Fruit fly (Drosophila melanogaster) whole organism, prepupa: ENCODE data around the gene CG9400.
"Not testable (repeated sequence)": the region's sequence is repeated elsewhere in the genome, so short reads cannot be mapped to it uniquely, and the experiment has no call there.

Experiments
- Blimp-1 ChIP-seq: fragments of 200-800 bp; sonication (Bioruptor generic); optimal IDR thresholded peaks from 3 replicates; lab custom pipeline; 2017; ENCODE audit warnings: missing biosample characterization, missing genetic modification characterization, mild to moderate bottlenecking, moderate library complexity, missing genetic modification reagents
- CG10631 ChIP-seq: fragments of 200-800 bp; sonication (Bioruptor generic); optimal IDR thresholded peaks from 2 replicates; lab custom pipeline; 2016; ENCODE audit warnings: missing biosample characterization, missing genetic modification characterization
- CG11762 ChIP-seq: fragments of 200-800 bp; sonication (Bioruptor generic); optimal IDR thresholded peaks from 3 replicates; lab custom pipeline; 2016; ENCODE audit warnings: missing biosample characterization, missing genetic modification characterization; ENCODE audit not compliant: insufficient read depth
- CG11902 ChIP-seq: fragments of 200-800 bp; sonication (Bioruptor generic); optimal IDR thresholded peaks from 3 replicates; lab custom pipeline; 2016; ENCODE audit warnings: missing biosample characterization, missing genetic modification characterization
- CG1621 ChIP-seq: fragments of 200-800 bp; sonication (Bioruptor generic); optimal IDR thresholded peaks from 3 replicates; lab custom pipeline; 2018; ENCODE audit warnings: missing biosample characterization, mild to moderate bottlenecking, missing genetic modification characterization
- CG16779 ChIP-seq: fragments of 200-800 bp; sonication (Bioruptor generic); optimal IDR thresholded peaks from 3 replicates; lab custom pipeline; 2017; ENCODE audit warnings: missing biosample characterization, mild to moderate bottlenecking, missing genetic modification characterization
- CG3032 ChIP-seq: fragments of 200-800 bp; optimal IDR thresholded peaks from 2 replicates; lab custom pipeline; 2019; ENCODE audit warnings: missing biosample characterization, mild to moderate bottlenecking, missing genetic modification characterization, moderate library complexity
- CG32006 ChIP-seq: fragments of 200-800 bp; sonication (Bioruptor generic); optimal IDR thresholded peaks from 3 replicates; lab custom pipeline; 2017; ENCODE audit warnings: missing biosample characterization, mild to moderate bottlenecking, missing genetic modification characterization
- CG6163 ChIP-seq: fragments of 200-800 bp; sonication (Bioruptor generic); IDR thresholded peaks from 3 replicates; pipeline ENCODE4 v1.3.6; 2022; ENCODE audit warnings: missing biosample characterization, missing genetic modification characterization
- CG6276 ChIP-seq: fragments of 200-800 bp; sonication (Bioruptor generic); optimal IDR thresholded peaks from 2 replicates; lab custom pipeline; 2017; ENCODE audit warnings: missing biosample characterization, mild to moderate bottlenecking, missing genetic modification characterization
- CG6792 ChIP-seq: fragments of 200-800 bp; sonication (Bioruptor generic); optimal IDR thresholded peaks from 3 replicates; lab custom pipeline; 2016; ENCODE audit warnings: missing biosample characterization, missing genetic modification characterization
- CG6808 ChIP-seq: fragments of 200-800 bp; sonication (Bioruptor generic); optimal IDR thresholded peaks from 3 replicates; lab custom pipeline; 2017; ENCODE audit warnings: missing biosample characterization, missing genetic modification characterization, mild to moderate bottlenecking, moderate library complexity, missing genetic modification reagents
- CG7368 ChIP-seq: fragments of 200-800 bp; sonication (Bioruptor generic); optimal IDR thresholded peaks from 3 replicates; lab custom pipeline; 2016; ENCODE audit warnings: missing biosample characterization, missing genetic modification characterization
- CG8119 ChIP-seq: fragments of 200-800 bp; sonication (Bioruptor generic); IDR thresholded peaks from 3 replicates; pipeline ENCODE4 v1.3.6; 2022; ENCODE audit warnings: missing biosample characterization, missing genetic modification characterization
- Eip78C ChIP-seq: fragments of 200-800 bp; sonication (Bioruptor generic); peaks from one replicate; lab custom pipeline; 2016; ENCODE audit warnings: missing biosample characterization, missing genetic modification characterization
- Ets21C ChIP-seq: fragments of 200-800 bp; sonication (Bioruptor generic); optimal IDR thresholded peaks from 3 replicates; lab custom pipeline; 2016; ENCODE audit warnings: missing biosample characterization, missing genetic modification characterization
- Ets96B ChIP-seq: fragments of 200-800 bp; optimal IDR thresholded peaks from 2 replicates; lab custom pipeline; 2019; ENCODE audit warnings: missing biosample characterization, mild to moderate bottlenecking, missing genetic modification characterization, moderate library complexity
- Hr38 ChIP-seq: sonication (Bioruptor generic); optimal IDR thresholded peaks from 2 replicates; lab custom pipeline; 2016; ENCODE audit warnings: missing biosample characterization, missing genetic modification characterization
- Hr4 ChIP-seq: fragments of 200-800 bp; sonication (Bioruptor generic); optimal IDR thresholded peaks from 3 replicates; lab custom pipeline; 2016; ENCODE audit warnings: missing biosample characterization, missing genetic modification characterization
- Lpt ChIP-seq: fragments of 200-800 bp; sonication (Bioruptor generic); optimal IDR thresholded peaks from 3 replicates; lab custom pipeline; 2016; ENCODE audit warnings: missing biosample characterization, missing genetic modification characterization
- OdsH ChIP-seq: fragments of 200-800 bp; sonication (Bioruptor generic); optimal IDR thresholded peaks from 3 replicates; lab custom pipeline; 2016; ENCODE audit warnings: missing biosample characterization, missing genetic modification characterization
- Smox ChIP-seq: fragments of 200-800 bp; sonication (Bioruptor generic); optimal IDR thresholded peaks from 3 replicates; lab custom pipeline; 2016; ENCODE audit warnings: missing biosample characterization, missing genetic modification characterization
- Sox102F ChIP-seq: fragments of 200-800 bp; sonication (Bioruptor generic); optimal IDR thresholded peaks from 2 replicates; lab custom pipeline; 2016; ENCODE audit warnings: missing biosample characterization, mild to moderate bottlenecking, missing genetic modification characterization
- acj6 ChIP-seq: fragments of 200-800 bp; sonication (Bioruptor generic); optimal IDR thresholded peaks from 3 replicates; lab custom pipeline; 2016; ENCODE audit warnings: missing biosample characterization, missing genetic modification characterization
- dsx ChIP-seq: fragments of 200-800 bp; optimal IDR thresholded peaks from 3 replicates; lab custom pipeline; 2019; ENCODE audit warnings: missing biosample characterization, mild to moderate bottlenecking, missing genetic modification characterization, moderate library complexity; ENCODE audit not compliant: poor library complexity, severe bottlenecking
- eg ChIP-seq: fragments of 200-800 bp; sonication (Bioruptor generic); IDR thresholded peaks from 3 replicates; pipeline ENCODE4 v1.3.6; 2022; ENCODE audit warnings: missing biosample characterization, missing genetic modification characterization
- salr ChIP-seq, 2 experiments: fragments of 200-800 bp; sonication (Bioruptor generic); optimal IDR thresholded peaks; 3 replicates each; lab custom pipeline; 2016 to 2018; ENCODE audit warnings: missing biosample characterization in 2 of 2, missing genetic modification characterization in 2 of 2, mild to moderate bottlenecking in 1 of 2
- svp ChIP-seq: fragments of 200-800 bp; sonication (Bioruptor generic); peaks from one replicate; lab custom pipeline; 2016; ENCODE audit warnings: missing biosample characterization, missing genetic modification characterization
- vri ChIP-seq: fragments of 200-800 bp; sonication (Bioruptor generic); optimal IDR thresholded peaks from 3 replicates; lab custom pipeline; 2016; ENCODE audit warnings: missing biosample characterization, mild to moderate bottlenecking, missing genetic modification characterization

CG9400 gene

DNA sequence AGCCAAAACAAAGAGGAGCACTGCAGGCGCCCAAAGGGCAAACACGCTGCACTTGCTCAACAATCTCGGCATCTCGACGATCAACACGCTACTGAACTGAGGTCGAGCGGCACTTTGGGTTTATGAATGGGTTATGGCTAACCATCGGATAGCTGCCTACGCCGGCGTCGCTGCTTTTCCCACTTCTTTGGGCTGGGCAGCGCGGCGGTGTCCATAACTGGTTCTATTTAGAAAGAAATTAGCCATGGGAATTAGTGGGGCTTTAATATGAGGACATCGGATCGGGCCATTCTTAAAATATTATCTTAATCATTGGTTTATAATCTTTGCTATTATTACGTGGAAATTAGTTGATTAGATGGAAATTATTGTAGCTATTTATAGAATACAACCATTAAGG is at the start of gene CG9400:
CG9400 (minus strand) TSS at position 101 of the 400 bp plus-strand sequence.
- no peak for TF ChIP-seq CG6792 (GFP tag; lab: Kevin White, UChicago)
- no peak for TF ChIP-seq Ets96B
- no peak for TF ChIP-seq CG11902
- TF ChIP-seq CG6808 (GFP tag; lab: Kevin White, UChicago): no peak
- no peak for TF ChIP-seq CG1621
- no peak for TF ChIP-seq salr (GFP tag; optimal IDR thresholded peaks at IDR 0.05; lab: Kevin White, UChicago)
- TF ChIP-seq vri (GFP tag; lab: Kevin White, UChicago): no peak
- no peak for TF ChIP-seq CG6276 (GFP tag; lab: Kevin White, UChicago)
- TF ChIP-seq OdsH (GFP tag; lab: Kevin White, UChicago): no peak
- no peak for TF ChIP-seq Hr38
- no peak for TF ChIP-seq dsx
- no peak for TF ChIP-seq Sox102F (GFP tag; lab: Kevin White, UChicago)
- no peak for TF ChIP-seq CG32006 (GFP tag; lab: Kevin White, UChicago)
- no peak for TF ChIP-seq CG8119 (GFP tag; lab: Robert Waterston, UW)
- TF ChIP-seq eg (GFP tag; lab: Robert Waterston, UW): no peak
- no peak for TF ChIP-seq CG10631
- no peak for TF ChIP-seq CG3032 (tag; lab: Kevin White, UChicago)
- no peak for TF ChIP-seq Lpt (GFP tag; lab: Kevin White, UChicago)
- TF ChIP-seq Hr4: no peak

- TF ChIP-seq vri (GFP tag; lab: Kevin White, UChicago): no peak
- TF ChIP-seq CG11762 (GFP tag; lab: Kevin White, UChicago): no peak
- 0 out of 3 replicates have a peak, but pooled peaks have one; percentile 25 for TF ChIP-seq CG6163 (GFP tag; lab: Robert Waterston, UW)
- peak; percentile 21 for TF ChIP-seq svp (GFP tag; lab: Kevin White, UChicago)
- TF ChIP-seq Hr4: peak; percentile 6
Measured at dm6 chrX:14332243-14332642, 43.0 kb upstream of the CG9400 start.

- peak; percentile 33 for TF ChIP-seq Eip78C (GFP tag; lab: Kevin White, UChicago)
- no peak for TF ChIP-seq Smox (GFP tag; lab: Kevin White, UChicago)
- TF ChIP-seq, all 60 proteins: peak for 1
Measured at dm6 chrX:14331490-14332182, 42.4 kb upstream of the CG9400 start.

DNA sequence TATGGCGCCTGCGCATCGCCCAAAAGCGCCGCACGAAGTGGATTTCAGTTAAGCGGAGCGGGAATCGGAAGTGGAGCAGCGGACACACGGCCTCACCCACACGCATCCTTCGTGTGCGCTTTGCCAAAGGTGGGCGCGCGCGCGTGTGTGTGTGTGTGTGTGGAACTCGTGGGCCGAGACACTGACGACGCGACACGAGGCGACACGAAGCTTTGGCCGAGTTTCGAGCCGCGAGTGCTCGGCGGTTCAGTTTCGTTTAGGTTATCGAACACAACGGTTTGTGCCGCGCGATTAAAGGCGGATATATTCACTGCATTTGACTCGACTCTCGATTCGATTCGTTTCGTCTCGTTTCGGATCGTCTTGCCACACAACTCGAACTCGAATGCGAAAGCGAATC is 32.8 kb upstream of the CG9400 start, which contains the start of gene dpr8:
dpr8 (plus strand) TSS at position 264 of the 400 bp plus-strand sequence.
- TF ChIP-seq Hr4 (no peak), vri (GFP tag; lab: Kevin White, UChicago) (no peak), svp (GFP tag; lab: Kevin White, UChicago) (peak; percentile 48), Blimp-1 (GFP tag; lab: Kevin White, UChicago) (no peak), CG7368 (GFP tag; lab: Kevin White, UChicago) (no peak)

DNA sequence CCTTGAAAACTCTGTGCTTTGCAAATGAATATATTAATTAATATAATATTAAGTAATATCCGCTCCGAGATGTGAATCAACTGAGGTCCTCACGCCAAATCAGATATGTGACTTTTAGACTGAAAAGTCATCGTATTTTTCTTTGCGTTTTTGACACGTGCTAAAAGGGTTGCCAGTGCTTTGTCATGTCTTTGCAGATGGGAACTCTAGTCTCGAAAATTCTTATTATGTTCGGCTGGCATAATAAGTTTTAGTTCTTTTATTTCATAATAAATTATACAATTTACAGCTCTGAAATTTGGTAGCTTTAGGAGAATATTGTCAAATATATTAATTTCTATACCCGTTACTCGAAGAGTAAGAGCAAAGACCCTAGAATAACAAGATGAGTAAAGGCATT is 27.9 kb upstream of the CG9400 start, which contains the start of gene betaNACtes6:
betaNACtes6 (minus strand) TSS at position 101 of the 400 bp plus-strand sequence.
- not testable (repeated sequence) for TF ChIP-seq acj6; Ets21C (GFP tag; lab: Kevin White, UChicago); dsx

DNA sequence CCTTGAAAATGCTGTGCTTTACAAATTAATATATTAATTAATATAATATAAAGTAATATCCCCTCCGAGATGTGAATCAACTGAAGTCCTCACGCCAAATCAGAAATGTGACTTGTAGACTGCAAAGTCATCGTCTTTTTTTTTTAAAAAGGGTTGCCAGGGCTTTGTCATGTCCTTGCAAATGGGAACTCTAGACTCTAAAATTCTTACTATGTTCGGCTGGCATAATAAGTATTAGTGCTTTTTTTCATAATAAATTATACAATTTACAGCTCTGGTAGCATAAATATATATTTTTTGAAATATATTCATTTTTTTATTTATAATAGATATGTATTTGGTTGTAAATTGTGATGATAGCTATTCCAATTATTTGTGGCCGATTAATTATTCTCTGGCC is 26.3 kb upstream of the CG9400 start, which contains the start of gene betaNACtes2:
betaNACtes2 (minus strand) TSS at position 101 of the 400 bp plus-strand sequence.
- not testable (repeated sequence) for TF ChIP-seq CG3032 (tag; lab: Kevin White, UChicago); CG16779 (tag; lab: Kevin White, UChicago); CG7368 (GFP tag; lab: Kevin White, UChicago)
